Worm (Caenorhabditis elegans): ENCODE results near the gene scl-21.

DNA sequence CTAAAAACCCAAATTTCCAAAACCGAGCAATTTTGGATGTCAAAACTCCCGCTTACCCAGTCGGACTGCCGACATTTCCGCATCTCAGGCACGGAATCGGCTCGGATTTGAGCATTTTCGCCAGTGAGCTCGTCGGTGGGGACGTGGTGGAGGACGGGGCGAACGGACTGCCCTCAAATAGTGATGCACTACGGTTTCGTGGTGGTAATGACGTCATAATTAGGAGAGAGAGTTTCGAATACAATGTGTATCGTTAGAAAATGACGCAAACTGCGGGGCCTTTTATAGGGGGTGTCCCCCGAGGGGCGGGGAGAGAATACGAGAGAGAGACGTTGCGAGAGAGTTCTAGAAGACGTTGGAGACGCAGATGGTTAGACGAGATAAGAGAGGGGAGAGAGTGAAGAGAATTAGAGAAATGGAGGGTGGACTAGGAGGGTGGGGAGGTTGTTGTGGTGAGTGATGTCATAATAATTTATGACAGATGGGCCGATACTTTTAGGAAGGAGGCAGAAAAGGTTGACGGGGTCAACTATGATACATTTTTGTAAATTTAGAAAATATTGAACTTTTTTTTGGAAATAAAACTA, 27.2 kb upstream of the scl-21 start:
- TF ChIP-seq ama-1 (optimal IDR thresholded peaks at IDR 0.05) = peak; percentile 99
- TF ChIP-seq hnd-1 (tag; optimal IDR thresholded peaks at IDR 0.05) = peak; percentile 30
